Fruit fly (Drosophila melanogaster): ENCODE data around the gene CG17834.

Gene CG17834

DNA sequence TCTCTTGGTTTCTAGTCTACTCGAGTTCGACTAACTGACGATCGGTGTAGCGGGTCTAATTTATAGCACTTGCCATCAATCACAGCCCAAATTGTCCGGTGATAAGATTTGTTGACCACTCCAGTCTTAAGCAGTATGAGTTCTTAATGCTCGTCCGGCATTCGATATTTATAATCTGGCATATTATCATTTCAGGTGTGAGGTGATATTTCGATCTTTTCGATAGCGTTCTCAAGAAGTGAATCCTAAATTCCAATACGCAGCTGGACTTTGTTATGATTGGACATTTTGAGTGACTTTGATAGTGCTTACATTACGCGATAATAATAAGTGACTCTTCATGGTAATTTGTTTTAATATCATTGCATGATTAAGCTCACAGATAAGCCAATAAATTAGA, 32.7 kb upstream of the CG17834 start, which contains the start of gene Bace:
Gene Bace (minus strand): TSS at position 39 of the 400 bp plus-strand sequence.
- peak; percentile 53 for TF ChIP-seq sd (tag; optimal IDR thresholded peaks at IDR 0.05)
- 0 out of 3 replicates have a peak, but pooled peaks have one; percentile 40 for TF ChIP-seq vnd (GFP tag; IDR thresholded peaks at IDR 0.05; ENCODE audit: partially characterized antibody)
- TF ChIP-seq CG11504 (tag; optimal IDR thresholded peaks at IDR 0.05) = no peak
- peak; percentile 93 for TF ChIP-seq exex (tag; optimal IDR thresholded peaks at IDR 0.05)
- TF ChIP-seq mirr (GFP tag; optimal IDR thresholded peaks at IDR 0.05) = peak; percentile 70
- no peak for TF ChIP-seq cas (GFP tag; IDR thresholded peaks at IDR 0.05)
- no peak for TF ChIP-seq CG1024 (GFP tag; IDR thresholded peaks at IDR 0.05)
- TF ChIP-seq Ets65A (GFP tag) = peak; percentile 49
- peak; percentile 85 for TF ChIP-seq CG34376 (GFP tag; optimal IDR thresholded peaks at IDR 0.05)
- peak; percentile 45; the same call in 1 of the 2 replicates for TF ChIP-seq GATAe (GFP tag; conservative IDR thresholded peaks at IDR 0.05)
- TF ChIP-seq grn (GFP tag; optimal IDR thresholded peaks at IDR 0.05) = peak; percentile 85
- TF ChIP-seq ssp (GFP tag; IDR thresholded peaks at IDR 0.05) = no peak

DNA sequence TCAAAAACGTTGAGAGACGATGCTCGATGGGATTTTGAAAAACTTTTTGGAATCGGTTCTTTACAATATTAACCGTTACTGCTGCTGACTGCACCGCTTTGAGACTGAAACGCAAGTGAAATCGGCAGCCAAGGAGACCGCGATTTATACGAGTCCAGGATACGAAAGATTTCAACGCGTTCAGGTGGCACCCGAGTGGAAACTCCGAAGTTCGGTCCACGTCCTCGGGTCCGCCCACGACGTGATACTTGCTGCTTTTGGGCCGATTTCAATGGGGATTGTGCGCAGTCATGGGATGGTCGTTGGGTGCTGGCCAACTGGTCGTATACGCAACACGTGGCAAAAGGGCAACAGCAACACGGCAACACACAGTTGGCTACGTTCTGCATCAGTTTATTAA, 22.2 kb upstream of the CG17834 start, which contains the start of gene Dh31:
Gene Dh31 (minus strand): TSS at position 117 of the 400 bp plus-strand sequence.
- TF ChIP-seq CG10209 (GFP tag; optimal IDR thresholded peaks at IDR 0.05) = no peak
- TF ChIP-seq scrt (GFP tag; optimal IDR thresholded peaks at IDR 0.05) = peak; percentile 73
- TF ChIP-seq Dref (GFP tag; IDR thresholded peaks at IDR 0.05) = 0 out of 2 replicates have a peak, but pooled peaks have one; percentile 22
- TF ChIP-seq CG5953 (GFP tag; IDR thresholded peaks at IDR 0.05) = 0 out of 2 replicates have a peak, but pooled peaks have one; percentile 19
- TF ChIP-seq Rfx (GFP tag; IDR thresholded peaks at IDR 0.05) = peak; percentile 15; the same call in 1 of the 2 replicates
- TF ChIP-seq CG13894 (tag; optimal IDR thresholded peaks at IDR 0.05) = peak; percentile 27
- TF ChIP-seq Deaf1 (tag; optimal IDR thresholded peaks at IDR 0.05) = peak; percentile 91
- TF ChIP-seq CG11456 (GFP tag; IDR thresholded peaks at IDR 0.05) = 0 out of 3 replicates have a peak, but pooled peaks have one; percentile 10
- 0 out of 2 replicates have a peak, but pooled peaks have one; percentile 7 for TF ChIP-seq slbo (GFP tag; IDR thresholded peaks at IDR 0.05)
- no peak for TF ChIP-seq CG7987 (GFP tag; optimal IDR thresholded peaks at IDR 0.05)

DNA sequence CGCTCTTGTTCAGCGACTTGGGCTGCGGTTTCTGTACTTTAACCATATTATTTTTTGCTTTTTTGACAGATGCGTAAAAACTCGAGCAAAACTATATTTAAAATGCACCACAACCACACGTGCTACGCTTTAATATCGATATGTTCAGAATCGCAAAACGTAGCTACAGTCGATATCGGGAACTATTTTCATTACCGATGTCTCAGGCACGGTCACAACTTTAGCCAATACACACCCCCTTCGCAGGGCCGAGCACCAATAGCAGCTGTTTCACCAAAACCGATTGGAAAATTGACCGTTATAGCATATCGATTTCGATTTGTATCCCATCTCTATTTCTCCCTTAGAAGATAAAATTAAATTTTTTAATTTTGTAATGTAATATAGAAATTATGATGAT, 17.2 kb upstream of the CG17834 start, which contains the start of gene CG13096:
Gene CG13096 (minus strand): TSS at position 144 of the 400 bp plus-strand sequence.
- TF ChIP-seq CG2120 (GFP tag; optimal IDR thresholded peaks at IDR 0.05) (peak; percentile 48), nerfin-1 (tag; optimal IDR thresholded peaks at IDR 0.05) (peak; percentile 22), CG10321 (GFP tag; IDR thresholded peaks at IDR 0.05) (no peak), CG12744 (GFP tag; optimal IDR thresholded peaks at IDR 0.05) (no peak), crol (GFP tag; IDR thresholded peaks at IDR 0.05) (no peak), CG14667 (GFP tag; IDR thresholded peaks at IDR 0.05) (no peak), YL-1 (GFP tag; optimal IDR thresholded peaks at IDR 0.05) (peak; percentile 74), CG7372 (GFP tag; IDR thresholded peaks at IDR 0.05) (no peak), CG2129 (GFP tag; IDR thresholded peaks at IDR 0.05; ENCODE audit: partially characterized antibody) (peak; percentile 95), ken (GFP tag; IDR thresholded peaks at IDR 0.05) (no peak), CG8359 (GFP tag; optimal IDR thresholded peaks at IDR 0.05; ENCODE audit: borderline replicate concordance) (no peak), CG14014 (GFP tag; IDR thresholded peaks at IDR 0.05) (no peak), Meics (GFP tag; optimal IDR thresholded peaks at IDR 0.05) (no peak), CG11504 (tag; optimal IDR thresholded peaks at IDR 0.05) (no peak), Fer1 (GFP tag; optimal IDR thresholded peaks at IDR 0.05) (no peak), Side (GFP tag; optimal IDR thresholded peaks at IDR 0.05) (peak; percentile 2), CG10209 (GFP tag; optimal IDR thresholded peaks at IDR 0.05) (no peak), CG13775 (GFP tag; optimal IDR thresholded peaks at IDR 0.05) (no peak), fd64A (GFP tag; optimal IDR thresholded peaks at IDR 0.05) (no peak), Oaz (GFP tag; IDR thresholded peaks at IDR 0.05) (no peak), CG9932 (GFP tag; IDR thresholded peaks at IDR 0.05) (peak; percentile 77), C15 (GFP tag; IDR thresholded peaks at IDR 0.05) (no peak), cato (GFP tag; optimal IDR thresholded peaks at IDR 0.05; ENCODE audit: borderline replicate concordance) (no peak), pum (GFP tag; optimal IDR thresholded peaks at IDR 0.05) (no peak), CG12942 (GFP tag; optimal IDR thresholded peaks at IDR 0.05) (no peak), gcm (GFP tag; optimal IDR thresholded peaks at IDR 0.05) (no peak), tna (GFP tag; IDR thresholded peaks at IDR 0.05; ENCODE audit: partially characterized antibody) (peak; percentile 97), NfI (GFP tag; optimal IDR thresholded peaks at IDR 0.05) (no peak), CG9876 (GFP tag; optimal IDR thresholded peaks at IDR 0.05) (no peak)
